Fruit fly (Drosophila melanogaster) whole organism, embryonic: ENCODE results near the gene ps.
A peak's percentile ranks its signal among the peaks of the same experiment; 100 is the strongest.

ENCODE experiments used
- Atf-2 ChIP-seq: fragments of 200-800 bp; sonication (Bioruptor generic); optimal IDR thresholded peaks from 2 replicates; lab custom pipeline; 2016; ENCODE audit warnings: missing biosample characterization, missing genetic modification characterization
- Bgb ChIP-seq: fragments of 200-800 bp; sonication (Bioruptor generic); IDR thresholded peaks from 2 replicates; pipeline ENCODE4 v1.3.6; 2022; ENCODE audit warnings: missing biosample characterization, missing genetic modification characterization; ENCODE audit not compliant: partially characterized antibody
- CG10209 ChIP-seq: fragments of 200-800 bp; sonication (Bioruptor generic); optimal IDR thresholded peaks from 3 replicates; lab custom pipeline; 2017; ENCODE audit warnings: missing biosample characterization, mild to moderate bottlenecking, missing genetic modification characterization, missing genetic modification reagents
- CG10431 ChIP-seq: fragments of 200-800 bp; sonication (Bioruptor generic); optimal IDR thresholded peaks from 3 replicates; lab custom pipeline; 2018; ENCODE audit warnings: missing biosample characterization, mild to moderate bottlenecking, missing genetic modification characterization
- CG12391 ChIP-seq: fragments of 200-800 bp; sonication (Bioruptor generic); optimal IDR thresholded peaks from 3 replicates; lab custom pipeline; 2018; ENCODE audit warnings: missing biosample characterization, mild to moderate bottlenecking, missing genetic modification characterization, moderate library complexity
- CG14965 ChIP-seq: fragments of 200-800 bp; sonication (Bioruptor generic); optimal IDR thresholded peaks from 2 replicates; lab custom pipeline; 2016; ENCODE audit warnings: missing biosample characterization, missing genetic modification characterization, borderline replicate concordance
- CG16779 ChIP-seq: fragments of 200-800 bp; sonication (Bioruptor generic); IDR thresholded peaks from 2 replicates; pipeline ENCODE4 v1.3.6; 2022; ENCODE audit warnings: missing biosample characterization, missing genetic modification characterization
- CG17829 ChIP-seq: fragments of 200-800 bp; optimal IDR thresholded peaks from 2 replicates; lab custom pipeline; 2019; ENCODE audit warnings: missing biosample characterization, mild to moderate bottlenecking, missing genetic modification characterization, moderate library complexity
- CG18599 ChIP-seq: fragments of 200-800 bp; sonication (Bioruptor generic); optimal IDR thresholded peaks from 3 replicates; lab custom pipeline; 2017; ENCODE audit warnings: missing biosample characterization, missing genetic modification characterization, mild to moderate bottlenecking, moderate library complexity, missing genetic modification reagents
- CG2678 ChIP-seq: fragments of 200-800 bp; sonication (Bioruptor generic); optimal IDR thresholded peaks from 3 replicates; lab custom pipeline; 2019; ENCODE audit warnings: missing biosample characterization, mild to moderate bottlenecking, missing genetic modification characterization, moderate library complexity
- CG34376 ChIP-seq: fragments of 200-800 bp; sonication (Bioruptor generic); optimal IDR thresholded peaks from 2 replicates; lab custom pipeline; 2018; ENCODE audit warnings: missing biosample characterization, mild to moderate bottlenecking, missing genetic modification characterization
- CG42726 ChIP-seq: fragments of 200-800 bp; sonication (Bioruptor generic); IDR thresholded peaks from 2 replicates; pipeline ENCODE4 v1.3.6; 2022; ENCODE audit warnings: missing biosample characterization, missing genetic modification characterization; ENCODE audit not compliant: partially characterized antibody
- CG4820 ChIP-seq: fragments of 200-800 bp; sonication (Bioruptor generic); optimal IDR thresholded peaks from 3 replicates; lab custom pipeline; 2016; ENCODE audit warnings: missing biosample characterization, missing genetic modification characterization
- CG6175 ChIP-seq: fragments of 200-800 bp; sonication (Bioruptor generic); IDR thresholded peaks from 3 replicates; pipeline ENCODE4 v1.3.6; 2022; ENCODE audit warnings: missing biosample characterization, missing genetic modification characterization
- CG7963 ChIP-seq: fragments of 200-800 bp; sonication (Bioruptor generic); IDR thresholded peaks from 3 replicates; pipeline ENCODE4 v1.3.6; 2022; ENCODE audit warnings: missing biosample characterization, missing genetic modification characterization; ENCODE audit not compliant: partially characterized antibody
- CHES-1-like ChIP-seq: fragments of 200-800 bp; sonication (Bioruptor generic); optimal IDR thresholded peaks from 2 replicates; lab custom pipeline; 2016; ENCODE audit warnings: missing biosample characterization, missing genetic modification characterization
- CTCF ChIP-seq: fragments of 200-800 bp; sonication (Bioruptor generic); optimal IDR thresholded peaks from 2 replicates; lab custom pipeline; 2017; ENCODE audit warnings: missing biosample characterization, mild to moderate bottlenecking, missing genetic modification characterization, moderate library complexity
- Dref ChIP-seq: fragments of 200-800 bp; sonication (Bioruptor generic); IDR thresholded peaks from 2 replicates; pipeline ENCODE4 v1.3.6; 2022; ENCODE audit warnings: missing biosample characterization, missing genetic modification characterization
- E2f1 ChIP-seq: fragments of 200-800 bp; sonication (Bioruptor generic); IDR thresholded peaks from 2 replicates; pipeline ENCODE4 v1.3.6; 2022; ENCODE audit warnings: missing biosample characterization, missing genetic modification characterization
- Fer3 ChIP-seq: fragments of 200-800 bp; sonication (Bioruptor generic); optimal IDR thresholded peaks from 2 replicates; lab custom pipeline; 2018; ENCODE audit warnings: missing biosample characterization, mild to moderate bottlenecking, missing genetic modification characterization, moderate library complexity
- H15 ChIP-seq: fragments of 200-800 bp; sonication (Bioruptor generic); IDR thresholded peaks from 3 replicates; pipeline ENCODE4 v1.3.6; 2022; ENCODE audit warnings: missing biosample characterization, missing genetic modification characterization
- Hr78 ChIP-seq, 2 experiments: fragments of 200-800 bp in 1 of 2; fragments of >200 bp in 1 of 2; sonication (Bioruptor generic) in 1 of 2; optimal IDR thresholded peaks; 2 replicates each; lab custom pipeline; 2017 to 2019; ENCODE audit warnings: missing biosample characterization in 2 of 2, missing genetic modification characterization in 2 of 2, mild to moderate bottlenecking in 1 of 2, moderate library complexity in 1 of 2
- Lhr ChIP-seq: fragments of 200-800 bp; sonication (Bioruptor generic); optimal IDR thresholded peaks from 3 replicates; lab custom pipeline; 2017; ENCODE audit warnings: mild to moderate bottlenecking, missing biosample characterization, missing genetic modification reagents, missing genetic modification characterization
- NfI ChIP-seq: fragments of 200-800 bp; sonication (Bioruptor generic); optimal IDR thresholded peaks from 3 replicates; lab custom pipeline; 2018; ENCODE audit warnings: missing biosample characterization, mild to moderate bottlenecking, missing genetic modification characterization, moderate library complexity
- Sry-β ChIP-seq: fragments of 200-800 bp; sonication (Bioruptor generic); optimal IDR thresholded peaks from 2 replicates; lab custom pipeline; 2018; ENCODE audit warnings: missing biosample characterization, mild to moderate bottlenecking, missing genetic modification characterization, moderate library complexity
- Stat92E ChIP-seq, 3 experiments: fragments of >200 bp in 2 of 3; fragments of 200-800 bp in 1 of 3; sonication (Bioruptor generic) in 1 of 3; optimal IDR thresholded peaks; 2 replicates each; lab custom pipeline; 2017 to 2019; ENCODE audit warnings: missing biosample characterization in 3 of 3, missing genetic modification characterization in 3 of 3, mild to moderate bottlenecking in 1 of 3, moderate library complexity in 1 of 3
- da ChIP-seq: fragments of 200-800 bp; sonication (Bioruptor generic); optimal IDR thresholded peaks from 2 replicates; lab custom pipeline; 2016; ENCODE audit warnings: missing biosample characterization, missing genetic modification characterization
- dati ChIP-seq: fragments of 200-800 bp; sonication (Bioruptor generic); IDR thresholded peaks from 2 replicates; pipeline ENCODE4 v1.3.6; 2022; ENCODE audit warnings: missing biosample characterization, missing genetic modification characterization
- dimm ChIP-seq: fragments of 200-800 bp; sonication (Bioruptor generic); IDR thresholded peaks from 2 replicates; pipeline ENCODE4 v1.3.6; 2022; ENCODE audit warnings: missing biosample characterization, missing genetic modification characterization
- dpn ChIP-seq, 2 experiments: fragments of 200-800 bp; sonication (Bioruptor generic); optimal IDR thresholded peaks; 3 replicates each; lab custom pipeline; 2016; ENCODE audit warnings: missing biosample characterization in 2 of 2, missing genetic modification characterization in 2 of 2
- kay ChIP-seq: fragments of 200-800 bp; sonication (Bioruptor generic); optimal IDR thresholded peaks from 2 replicates; lab custom pipeline; 2016; ENCODE audit warnings: missing biosample characterization, missing genetic modification characterization
- lilli ChIP-seq: fragments of 200-800 bp; sonication (Bioruptor generic); optimal IDR thresholded peaks from 3 replicates; lab custom pipeline; 2016; ENCODE audit warnings: missing biosample characterization, missing genetic modification characterization
- lov ChIP-seq, 2 experiments: fragments of 200-800 bp in 1 of 2; fragments of >200 bp in 1 of 2; sonication (Bioruptor generic) in 1 of 2; IDR thresholded peaks in 1 of 2; optimal IDR thresholded peaks in 1 of 2; 2 replicates in 1 of 2; 3 replicates in 1 of 2; pipeline versions ENCODE4 v1.3.6 to Lab custom; 2017 to 2022; ENCODE audit warnings: missing biosample characterization in 1 of 2, missing genetic modification characterization in 1 of 2
- oc ChIP-seq: fragments of 200-800 bp; sonication (Bioruptor generic); optimal IDR thresholded peaks from 2 replicates; lab custom pipeline; 2018; ENCODE audit warnings: missing biosample characterization, mild to moderate bottlenecking, missing genetic modification characterization, moderate library complexity
- pho ChIP-seq: fragments of 200-800 bp; sonication (Bioruptor generic); optimal IDR thresholded peaks from 2 replicates; lab custom pipeline; 2016; ENCODE audit warnings: missing biosample characterization, missing genetic modification characterization
- row ChIP-seq: fragments of 200-800 bp; sonication (Bioruptor generic); IDR thresholded peaks from 3 replicates; pipeline ENCODE4 v1.3.6; 2022; ENCODE audit warnings: missing biosample characterization, missing genetic modification characterization
- sna ChIP-seq: fragments of 200-800 bp; sonication (Bioruptor generic); IDR thresholded peaks from 2 replicates; pipeline ENCODE4 v1.3.6; 2022; ENCODE audit warnings: missing biosample characterization, missing genetic modification characterization; ENCODE audit not compliant: partially characterized antibody
- tin ChIP-seq: fragments of 200-800 bp; sonication (Bioruptor generic); optimal IDR thresholded peaks from 3 replicates; lab custom pipeline; 2016; ENCODE audit warnings: missing biosample characterization, missing genetic modification characterization
- ttk ChIP-seq: fragments of 200-800 bp; sonication (Bioruptor generic); IDR thresholded peaks from 2 replicates; pipeline ENCODE4 v2.1.2; 2022; ENCODE audit warnings: missing biosample characterization, missing genetic modification characterization
- tx ChIP-seq: fragments of 200-800 bp; sonication (Bioruptor generic); optimal IDR thresholded peaks from 2 replicates; lab custom pipeline; 2016; ENCODE audit warnings: missing biosample characterization, missing genetic modification characterization

Gene ps

dm6 chr3R:9420439-9421234, 2.9 kb downstream of the ps start (continued):
- TF ChIP-seq Dref (GFP tag; lab: Robert Waterston, UW) (no peak), row (peak; percentile 41; the same call in 2 of the 3 replicates), CTCF (GFP tag; lab: Kevin White, UChicago) (no peak), lilli (GFP tag; lab: Kevin White, UChicago) (no peak), E2f1 (no peak), CG18599 (GFP tag; lab: Kevin White, UChicago) (no peak), pho (GFP tag; lab: Kevin White, UChicago) (no peak), CG34376 (GFP tag; lab: Kevin White, UChicago) (no peak), NfI (GFP tag; lab: Kevin White, UChicago) (no peak), sna (GFP tag; lab: Robert Waterston, UW) (no peak), oc (tag; lab: Kevin White, UChicago) (no peak), Sry-β (GFP tag; lab: Kevin White, UChicago) (no peak), CG10209 (GFP tag; lab: Kevin White, UChicago) (no peak), kay (GFP tag; lab: Kevin White, UChicago) (no peak), Fer3 (tag; lab: Kevin White, UChicago) (no peak), dimm (GFP tag; lab: Robert Waterston, UW) (no peak), dati (GFP tag; lab: Robert Waterston, UW) (no peak), CG2678 (peak; percentile 21), dpn (GFP tag; optimal IDR thresholded peaks at IDR 0.05; lab: Kevin White, UChicago) (peak; percentile 6 to 22), CG42726 (GFP tag; lab: Robert Waterston, UW) (no peak), CG16779 (peak; percentile 53; the same call in 1 of the 2 replicates), CG7963 (GFP tag; lab: Robert Waterston, UW) (no peak), Bgb (GFP tag; lab: Robert Waterston, UW) (0 out of 2 replicates have a peak, but pooled peaks have one; percentile 15), H15 (GFP tag; lab: Robert Waterston, UW) (0 out of 3 replicates have a peak, but pooled peaks have one; percentile 5), da (GFP tag; lab: Kevin White, UChicago) (no peak), tx (GFP tag; lab: Kevin White, UChicago) (no peak), CG14965 (no peak), Stat92E (GFP tag; optimal IDR thresholded peaks at IDR 0.05; lab: Kevin White, UChicago) (no peak), Lhr (GFP tag; lab: Kevin White, UChicago) (no peak), CHES-1-like (GFP tag; lab: Kevin White, UChicago) (no peak), lov (optimal IDR thresholded peaks at IDR 0.05; lab: Kevin White, UChicago) (no peak), lov (GFP tag; IDR thresholded peaks at IDR 0.05; lab: Robert Waterston, UW) (no peak), CG10431 (no peak), CG4820 (peak; percentile 14), ttk (GFP tag; lab: Robert Waterston, UW) (0 out of 2 replicates have a peak, but pooled peaks have one; percentile 20), Hr78 (GFP tag; optimal IDR thresholded peaks at IDR 0.05; lab: Kevin White, UChicago) (peak in 1 of 2 experiments; percentile 70), CG12391 (tag; lab: Kevin White, UChicago) (no peak), CG17829 (tag; lab: Kevin White, UChicago) (no peak), CG6175 (GFP tag; lab: Robert Waterston, UW) (no peak), tin (GFP tag; lab: Kevin White, UChicago) (no peak), Atf-2 (GFP tag; lab: Kevin White, UChicago) (no peak)
- TF ChIP-seq, all 482 proteins: peak for 54
